Fruit fly (Drosophila melanogaster) whole organism, embryonic: Measurements from ENCODE around the gene CG16710.
A peak's percentile ranks its signal among the peaks of the same experiment; 100 is the strongest.

Experiments
- Adf1 ChIP-seq: fragments of 200-800 bp; sonication (Bioruptor generic); IDR thresholded peaks from 2 replicates; pipeline ENCODE4 v1.3.6; 2022; ENCODE audit warnings: missing biosample characterization, missing genetic modification characterization
- Antp ChIP-seq: fragments of 200-800 bp; sonication (Bioruptor generic); optimal IDR thresholded peaks from 3 replicates; lab custom pipeline; 2016; ENCODE audit warnings: missing biosample characterization, missing genetic modification characterization
- BEAF-32 ChIP-seq: fragments of 200-800 bp; sonication (Bioruptor generic); optimal IDR thresholded peaks from 3 replicates; lab custom pipeline; 2017; ENCODE audit warnings: missing biosample characterization, missing genetic modification characterization, mild to moderate bottlenecking, moderate library complexity, missing genetic modification reagents
- CG10462 ChIP-seq: fragments of 200-800 bp; sonication (Bioruptor generic); optimal IDR thresholded peaks from 2 replicates; lab custom pipeline; 2016; ENCODE audit warnings: missing biosample characterization, missing genetic modification characterization
- CG10565 ChIP-seq: fragments of 200-800 bp; sonication (Bioruptor generic); optimal IDR thresholded peaks from 3 replicates; lab custom pipeline; 2016; ENCODE audit warnings: missing biosample characterization, mild to moderate bottlenecking, missing genetic modification characterization
- CG11247 ChIP-seq: fragments of 200-800 bp; sonication (Bioruptor generic); IDR thresholded peaks from 2 replicates; pipeline ENCODE4 v1.3.6; 2022; ENCODE audit warnings: missing biosample characterization, missing genetic modification characterization
- CG13775 ChIP-seq: fragments of 200-800 bp; sonication (Bioruptor generic); optimal IDR thresholded peaks from 3 replicates; lab custom pipeline; 2017; ENCODE audit warnings: missing biosample characterization, mild to moderate bottlenecking, missing genetic modification characterization
- CG15479 ChIP-seq: fragments of 200-800 bp; sonication (Bioruptor generic); optimal IDR thresholded peaks from 3 replicates; lab custom pipeline; 2019; ENCODE audit warnings: missing biosample characterization, mild to moderate bottlenecking, missing genetic modification characterization, moderate library complexity
- CG1603 ChIP-seq: fragments of 200-800 bp; sonication (Bioruptor generic); optimal IDR thresholded peaks from 2 replicates; lab custom pipeline; 2019; ENCODE audit warnings: missing biosample characterization, mild to moderate bottlenecking, missing genetic modification characterization, moderate library complexity
- CG17328 ChIP-seq: fragments of 200-800 bp; sonication (Bioruptor generic); IDR thresholded peaks from 2 replicates; pipeline ENCODE4 v1.3.6; 2022; ENCODE audit warnings: missing biosample characterization, missing genetic modification characterization
- CG18599 ChIP-seq: fragments of 200-800 bp; sonication (Bioruptor generic); optimal IDR thresholded peaks from 3 replicates; lab custom pipeline; 2017; ENCODE audit warnings: missing biosample characterization, missing genetic modification characterization, mild to moderate bottlenecking, moderate library complexity, missing genetic modification reagents
- CG2202 ChIP-seq: fragments of 200-800 bp; sonication (Bioruptor generic); optimal IDR thresholded peaks from 2 replicates; lab custom pipeline; 2018; ENCODE audit warnings: missing biosample characterization, mild to moderate bottlenecking, missing genetic modification characterization
- CG30431 ChIP-seq: fragments of 200-800 bp; sonication (Bioruptor generic); optimal IDR thresholded peaks from 2 replicates; lab custom pipeline; 2017; ENCODE audit warnings: missing biosample characterization, missing genetic modification characterization
- CG31365 ChIP-seq: fragments of 200-800 bp; sonication (Bioruptor generic); optimal IDR thresholded peaks from 2 replicates; lab custom pipeline; 2018; ENCODE audit warnings: missing biosample characterization, mild to moderate bottlenecking, missing genetic modification characterization
- CG32767 ChIP-seq: fragments of 200-800 bp; sonication (Bioruptor generic); IDR thresholded peaks from 2 replicates; pipeline ENCODE4 v1.3.6; 2022; ENCODE audit warnings: missing biosample characterization, missing genetic modification characterization
- CG4360 ChIP-seq: fragments of 200-800 bp; sonication (Bioruptor generic); IDR thresholded peaks from 2 replicates; pipeline ENCODE4 v1.3.6; 2022; ENCODE audit warnings: missing biosample characterization, missing genetic modification characterization
- CG4707 ChIP-seq: fragments of 200-800 bp; sonication (Bioruptor generic); optimal IDR thresholded peaks from 2 replicates; lab custom pipeline; 2018; ENCODE audit warnings: missing biosample characterization, mild to moderate bottlenecking, missing genetic modification characterization, moderate library complexity
- CG4820 ChIP-seq: fragments of 200-800 bp; sonication (Bioruptor generic); optimal IDR thresholded peaks from 3 replicates; lab custom pipeline; 2016; ENCODE audit warnings: missing biosample characterization, missing genetic modification characterization
- CG8281 ChIP-seq: fragments of 200-800 bp; sonication (Bioruptor generic); optimal IDR thresholded peaks from 2 replicates; lab custom pipeline; 2018; ENCODE audit warnings: missing biosample characterization, mild to moderate bottlenecking, missing genetic modification characterization, moderate library complexity
- Dbx ChIP-seq: fragments of 200-800 bp; sonication (Bioruptor generic); IDR thresholded peaks from 3 replicates; pipeline ENCODE4 v1.3.6; 2022; ENCODE audit warnings: missing biosample characterization, missing genetic modification characterization
- GATAe ChIP-seq: fragments of 200-800 bp; sonication (Bioruptor generic); conservative IDR thresholded peaks from 2 replicates; pipeline ENCODE4 v1.3.6; 2022; ENCODE audit warnings: missing biosample characterization, missing genetic modification characterization
- HHEX ChIP-seq: fragments of 200-800 bp; sonication (Bioruptor generic); optimal IDR thresholded peaks from 3 replicates; lab custom pipeline; 2017; ENCODE audit warnings: missing biosample characterization, mild to moderate bottlenecking, missing genetic modification characterization, missing genetic modification reagents
- Med ChIP-seq: fragments of 200-800 bp; sonication (Bioruptor generic); peaks from one replicate; lab custom pipeline; 2016; ENCODE audit warnings: missing biosample characterization, missing genetic modification characterization, mild to moderate bottlenecking, inconsistent platforms, moderate library complexity
- Poxn ChIP-seq: fragments of 200-800 bp; sonication (Bioruptor generic); IDR thresholded peaks from 2 replicates; pipeline ENCODE4 v1.3.6; 2022; ENCODE audit warnings: missing biosample characterization, missing genetic modification characterization
- Taf1 ChIP-seq: fragments of 200-800 bp; sonication (Bioruptor generic); IDR thresholded peaks from 2 replicates; pipeline ENCODE4 v1.3.6; 2022; ENCODE audit warnings: missing biosample characterization, missing genetic modification characterization
- abd-A ChIP-seq: fragments of 200-800 bp; sonication (Bioruptor generic); optimal IDR thresholded peaks from 3 replicates; lab custom pipeline; 2019; ENCODE audit warnings: missing biosample characterization, mild to moderate bottlenecking, missing genetic modification characterization, moderate library complexity
- amos ChIP-seq: fragments of 200-800 bp; sonication (Bioruptor generic); IDR thresholded peaks from 2 replicates; pipeline ENCODE4 v1.3.6; 2022; ENCODE audit warnings: missing biosample characterization, missing genetic modification characterization; ENCODE audit not compliant: partially characterized antibody
- bsh ChIP-seq, 2 experiments: fragments of 200-800 bp; sonication (Bioruptor generic); optimal IDR thresholded peaks; 2 replicates each; lab custom pipeline; 2017 to 2018; ENCODE audit warnings: mild to moderate bottlenecking in 2 of 2, missing biosample characterization in 2 of 2, missing genetic modification characterization in 2 of 2, moderate library complexity in 1 of 2
- cato ChIP-seq: fragments of 200-800 bp; sonication (Bioruptor generic); optimal IDR thresholded peaks from 2 replicates; lab custom pipeline; 2016; ENCODE audit warnings: missing biosample characterization, missing genetic modification characterization, borderline replicate concordance
- dysf ChIP-seq: fragments of 200-800 bp; sonication (Bioruptor generic); IDR thresholded peaks from 3 replicates; pipeline ENCODE4 v1.3.6; 2022; ENCODE audit warnings: missing biosample characterization, missing genetic modification characterization
- emc ChIP-seq: fragments of 200-800 bp; sonication (Bioruptor generic); optimal IDR thresholded peaks from 2 replicates; lab custom pipeline; 2016; ENCODE audit warnings: missing biosample characterization, missing genetic modification characterization
- fd102C ChIP-seq: fragments of 200-800 bp; sonication (Bioruptor generic); optimal IDR thresholded peaks from 2 replicates; lab custom pipeline; 2018; ENCODE audit warnings: missing biosample characterization, mild to moderate bottlenecking, missing genetic modification characterization, moderate library complexity
- gce ChIP-seq: fragments of 200-800 bp; sonication (Bioruptor generic); IDR thresholded peaks from 3 replicates; pipeline ENCODE4 v1.3.6; 2022; ENCODE audit warnings: missing biosample characterization, missing genetic modification characterization
- gfzf ChIP-seq: fragments of 200-800 bp; sonication (Bioruptor generic); optimal IDR thresholded peaks from 2 replicates; lab custom pipeline; 2016; ENCODE audit warnings: missing biosample characterization, mild to moderate bottlenecking, missing genetic modification characterization, moderate library complexity
- grn ChIP-seq: fragments of 200-800 bp; sonication (Bioruptor generic); optimal IDR thresholded peaks from 3 replicates; lab custom pipeline; 2017; ENCODE audit warnings: missing biosample characterization, missing genetic modification characterization
- gro ChIP-seq: fragments of 200-800 bp; sonication (Bioruptor generic); optimal IDR thresholded peaks from 2 replicates; lab custom pipeline; 2016; ENCODE audit warnings: missing biosample characterization, missing genetic modification characterization
- hkb ChIP-seq, 2 experiments: fragments of 200-800 bp in 1 of 2; fragments of >200 bp in 1 of 2; sonication (Bioruptor generic) in 1 of 2; IDR thresholded peaks in 1 of 2; optimal IDR thresholded peaks in 1 of 2; 2 replicates each; pipeline versions ENCODE4 v1.3.6 to Lab custom; 2017 to 2022; ENCODE audit warnings: missing biosample characterization in 1 of 2, missing genetic modification characterization in 1 of 2
- jumu ChIP-seq: fragments of 200-800 bp; sonication (Bioruptor generic); optimal IDR thresholded peaks from 3 replicates; lab custom pipeline; 2016; ENCODE audit warnings: missing biosample characterization, missing genetic modification characterization
- lab ChIP-seq: fragments of 200-800 bp; sonication (Bioruptor generic); optimal IDR thresholded peaks from 3 replicates; lab custom pipeline; 2017; ENCODE audit warnings: missing biosample characterization, missing genetic modification characterization, mild to moderate bottlenecking, moderate library complexity, missing genetic modification reagents
- mirr ChIP-seq: fragments of 200-800 bp; sonication (Bioruptor generic); optimal IDR thresholded peaks from 3 replicates; lab custom pipeline; 2018; ENCODE audit warnings: missing biosample characterization, mild to moderate bottlenecking, missing genetic modification characterization
- nerfin-2 ChIP-seq: fragments of 200-800 bp; sonication (Bioruptor generic); IDR thresholded peaks from 2 replicates; pipeline ENCODE4 v1.3.6; 2022; ENCODE audit warnings: missing biosample characterization, missing genetic modification characterization; ENCODE audit not compliant: partially characterized antibody
- ranshi ChIP-seq: fragments of 200-800 bp; sonication (Bioruptor generic); IDR thresholded peaks from 2 replicates; pipeline ENCODE4 v1.3.6; 2022; ENCODE audit warnings: missing biosample characterization, missing genetic modification characterization
- ro ChIP-seq: fragments of 200-800 bp; sonication (Bioruptor generic); IDR thresholded peaks from 2 replicates; pipeline ENCODE4 v1.3.6; 2022; ENCODE audit warnings: missing biosample characterization, missing genetic modification characterization
- sens ChIP-seq: fragments of 200-800 bp; sonication (Bioruptor generic); peaks from one replicate; lab custom pipeline; 2016; ENCODE audit warnings: missing biosample characterization, missing genetic modification characterization
- so ChIP-seq: fragments of 200-800 bp; sonication (Bioruptor generic); IDR thresholded peaks from 3 replicates; pipeline ENCODE4 v1.3.6; 2022; ENCODE audit warnings: missing biosample characterization, missing genetic modification characterization
- tap ChIP-seq: fragments of 200-800 bp; optimal IDR thresholded peaks from 3 replicates; lab custom pipeline; 2019; ENCODE audit warnings: missing biosample characterization, mild to moderate bottlenecking, missing genetic modification characterization, moderate library complexity
- tll ChIP-seq, 2 experiments: fragments of 200-800 bp in 1 of 2; fragments of >200 bp in 1 of 2; sonication (Bioruptor generic) in 1 of 2; optimal IDR thresholded peaks; 2 replicates each; lab custom pipeline; 2017 to 2019; ENCODE audit warnings: missing biosample characterization in 2 of 2, missing genetic modification characterization in 2 of 2, mild to moderate bottlenecking in 1 of 2, moderate library complexity in 1 of 2
- ttk ChIP-seq: fragments of 200-800 bp; sonication (Bioruptor generic); IDR thresholded peaks from 2 replicates; pipeline ENCODE4 v2.1.2; 2022; ENCODE audit warnings: missing biosample characterization, missing genetic modification characterization

The CG16710 gene

dm6 chr3R:23709508-23710208 is 27.4 kb downstream of the CG16710 start, which contains the start of gene CG10301 (continued):
- TF ChIP-seq Antp (GFP tag; lab: Kevin White, UChicago), result no peak
- TF ChIP-seq CG2202 (tag; lab: Kevin White, UChicago), result peak; percentile 54
- peak; percentile 32 for TF ChIP-seq CG18599 (GFP tag; lab: Kevin White, UChicago)
- TF ChIP-seq CG30431 (GFP tag; lab: Kevin White, UChicago), result peak; percentile 75
- TF ChIP-seq CG10462 (GFP tag; lab: Kevin White, UChicago), result peak; percentile 43
- no peak for TF ChIP-seq Taf1 (GFP tag; lab: Robert Waterston, UW)
- no peak for TF ChIP-seq emc (GFP tag; lab: Kevin White, UChicago)
- no peak for TF ChIP-seq CG10565 (GFP tag; lab: Kevin White, UChicago)
- TF ChIP-seq tap, result peak; percentile 0
- peak; percentile 76 for TF ChIP-seq fd102C
- TF ChIP-seq so (GFP tag; lab: Robert Waterston, UW), result peak; percentile 41; the same call in 1 of the 3 replicates

- TF ChIP-seq ttk (GFP tag; lab: Robert Waterston, UW) (no peak), CG11247 (GFP tag; lab: Robert Waterston, UW) (no peak), dysf (GFP tag; lab: Robert Waterston, UW) (no peak), abd-A (tag; lab: Kevin White, UChicago) (no peak), CG1603 (tag; lab: Kevin White, UChicago) (no peak), ro (GFP tag; lab: Robert Waterston, UW) (no peak), Med (GFP tag; lab: Kevin White, UChicago) (peak; percentile 39), bsh (GFP tag; optimal IDR thresholded peaks at IDR 0.05; lab: Kevin White, UChicago) (no peak), CG4360 (no peak), sens (peak; percentile 71), Poxn (GFP tag; lab: Robert Waterston, UW) (no peak), gro (GFP tag; lab: Kevin White, UChicago) (no peak), CG13775 (GFP tag; lab: Kevin White, UChicago) (no peak), gce (no peak), hkb (optimal IDR thresholded peaks at IDR 0.05; lab: Kevin White, UChicago) (no peak), hkb (GFP tag; IDR thresholded peaks at IDR 0.05; lab: Robert Waterston, UW) (no peak), GATAe (GFP tag; lab: Robert Waterston, UW) (peak; percentile 74), CG8281 (no peak), jumu (GFP tag; lab: Kevin White, UChicago) (no peak), ranshi (GFP tag; lab: Robert Waterston, UW) (0 out of 2 replicates have a peak, but pooled peaks have one; percentile 24), Adf1 (no peak), CG4820 (GFP tag; lab: Kevin White, UChicago) (no peak), lab (GFP tag; lab: Kevin White, UChicago) (peak; percentile 65), BEAF-32 (GFP tag; lab: Kevin White, UChicago) (no peak), cato (GFP tag; lab: Kevin White, UChicago) (no peak), grn (GFP tag; lab: Kevin White, UChicago) (peak; percentile 74), CG32767 (no peak), CG17328 (GFP tag; lab: Robert Waterston, UW) (no peak), mirr (peak; percentile 88), CG4707 (GFP tag; lab: Kevin White, UChicago) (no peak), Dbx (GFP tag; lab: Robert Waterston, UW) (no peak), HHEX (GFP tag; lab: Kevin White, UChicago) (no peak), amos (GFP tag; lab: Robert Waterston, UW) (no peak), nerfin-2 (GFP tag; lab: Robert Waterston, UW) (no peak), tll (GFP tag; optimal IDR thresholded peaks at IDR 0.05; lab: Kevin White, UChicago) (no peak), CG31365 (tag; lab: Kevin White, UChicago) (no peak), gfzf (GFP tag; lab: Kevin White, UChicago) (no peak), CG15479 (GFP tag; lab: Kevin White, UChicago) (no peak)
These were observed 28.9 kb downstream of the CG16710 start, which contains the start of gene CG10300 for dm6 chr3R:23711195-23711594. Gene CG10300, plus strand, starts transcription at chr3R:23711527.
